Fruit fly (Drosophila melanogaster): ENCODE data around the gene Rac1.

DNA sequence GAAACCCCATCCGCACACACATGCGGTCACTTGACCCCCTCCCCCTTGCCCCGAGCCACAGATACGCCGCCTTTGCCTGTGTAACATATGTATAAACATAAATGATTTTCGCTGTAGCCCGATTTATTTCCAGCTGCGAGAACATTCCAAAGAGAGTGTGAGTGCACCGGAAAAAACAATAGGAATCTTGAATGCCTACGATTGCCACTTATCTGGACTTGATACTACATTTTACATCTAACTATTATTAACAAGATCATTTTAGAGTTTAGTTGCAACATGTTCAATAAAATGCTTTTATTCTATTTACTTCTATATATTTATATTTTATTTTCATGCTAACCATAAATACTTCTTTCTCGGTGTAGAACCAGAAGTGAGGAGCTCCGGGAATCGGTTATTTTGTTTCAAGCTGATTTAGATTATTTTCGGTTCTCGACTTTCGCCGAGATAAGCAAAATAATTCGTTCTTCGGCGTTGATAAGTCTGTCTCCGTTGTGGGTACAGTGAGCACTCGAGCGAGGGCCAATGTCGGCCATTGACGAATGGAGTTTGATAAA, 2.3 kb downstream of the Rac1 start:
- TF ChIP-seq CG33017 (tag; optimal IDR thresholded peaks at IDR 0.05), result peak; percentile 52
- no peak for TF ChIP-seq kay (GFP tag; ENCODE audit: borderline replicate concordance)
- peak; percentile 3 for TF ChIP-seq CG12768 (GFP tag; optimal IDR thresholded peaks at IDR 0.05)
- no peak for TF ChIP-seq CG1620 (GFP tag; optimal IDR thresholded peaks at IDR 0.05)
- TF ChIP-seq pad (GFP tag; optimal IDR thresholded peaks at IDR 0.05), result peak; percentile 67
- TF ChIP-seq Mnt (GFP tag; optimal IDR thresholded peaks at IDR 0.05), result no peak
- TF ChIP-seq tj (GFP tag; optimal IDR thresholded peaks at IDR 0.05), result peak; percentile 98
- no peak for TF ChIP-seq CG5204 (GFP tag; optimal IDR thresholded peaks at IDR 0.05)
